Fruit fly (Drosophila melanogaster): ENCODE results near the gene Cht5.
A peak's percentile ranks its signal among the peaks of the same experiment; 100 is the strongest.

Cht5 gene

DNA sequence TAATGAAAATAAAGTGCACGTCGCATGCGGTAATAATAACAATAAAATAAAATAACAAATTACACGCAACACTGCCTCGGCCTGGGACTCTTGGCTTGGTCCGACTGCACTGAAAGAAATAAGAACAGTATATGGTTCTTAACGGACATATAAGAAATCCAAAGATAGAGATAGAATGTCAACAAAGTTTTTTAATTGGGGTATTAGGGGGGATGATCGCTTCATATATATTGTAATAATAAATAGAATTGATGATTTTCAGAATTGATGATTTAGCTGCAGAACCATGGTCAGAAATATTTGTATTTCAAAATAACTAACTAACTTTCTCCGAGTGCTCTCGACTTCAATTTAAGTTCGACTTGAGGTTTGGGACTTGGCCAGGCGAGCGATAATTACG is 28.7 kb downstream of the Cht5 start:
- TF ChIP-seq Blimp-1 (GFP tag; optimal IDR thresholded peaks at IDR 0.05) (peak; percentile 65), dac (GFP tag; optimal IDR thresholded peaks at IDR 0.05) (peak; percentile 59), Eip93F (GFP tag; optimal IDR thresholded peaks at IDR 0.05) (peak; percentile 59), CG11902 (GFP tag; optimal IDR thresholded peaks at IDR 0.05) (peak; percentile 35), Met (GFP tag; optimal IDR thresholded peaks at IDR 0.05) (peak; percentile 88), eg (GFP tag; IDR thresholded peaks at IDR 0.05) (peak; percentile 67), CG6163 (GFP tag; IDR thresholded peaks at IDR 0.05) (peak; percentile 59), acj6 (GFP tag; optimal IDR thresholded peaks at IDR 0.05) (peak; percentile 79), fd59A (GFP tag; optimal IDR thresholded peaks at IDR 0.05) (no peak), fkh (GFP tag; optimal IDR thresholded peaks at IDR 0.05) (no peak), CG4318 (GFP tag; optimal IDR thresholded peaks at IDR 0.05) (peak; percentile 80), Hr4 (GFP tag; optimal IDR thresholded peaks at IDR 0.05) (peak; percentile 72), CG6792 (GFP tag; optimal IDR thresholded peaks at IDR 0.05) (peak; percentile 81), Hr39 (GFP tag; optimal IDR thresholded peaks at IDR 0.05) (peak; percentile 60), CG11762 (GFP tag; optimal IDR thresholded peaks at IDR 0.05; ENCODE audit: insufficient read depth) (peak; percentile 59), vri (GFP tag; optimal IDR thresholded peaks at IDR 0.05) (peak; percentile 11), Ets21C (GFP tag; optimal IDR thresholded peaks at IDR 0.05) (peak; percentile 57), CG11294 (GFP tag; IDR thresholded peaks at IDR 0.05) (no peak), Sox15 (GFP tag; optimal IDR thresholded peaks at IDR 0.05) (peak; percentile 37), Sox102F (GFP tag; optimal IDR thresholded peaks at IDR 0.05) (peak; percentile 79), fd85E (GFP tag; optimal IDR thresholded peaks at IDR 0.05) (peak; percentile 30), CG6808 (GFP tag; optimal IDR thresholded peaks at IDR 0.05) (no peak), CG34406 (GFP tag; optimal IDR thresholded peaks at IDR 0.05) (peak; percentile 75), CG15336 (GFP tag; IDR thresholded peaks at IDR 0.05) (peak; percentile 78), CG10669 (GFP tag; optimal IDR thresholded peaks at IDR 0.05) (no peak), svp (GFP tag) (peak; percentile 93), pdm3 (GFP tag; optimal IDR thresholded peaks at IDR 0.05) (peak; percentile 65), Gug (GFP tag; IDR thresholded peaks at IDR 0.05) (peak; percentile 48), dsx (GFP tag; optimal IDR thresholded peaks at IDR 0.05; ENCODE audit: poor library complexity, severe bottlenecking) (no peak), CG8319 (GFP tag; optimal IDR thresholded peaks at IDR 0.05) (peak; percentile 47), Eip78C (GFP tag) (peak; percentile 92), topi (GFP tag; optimal IDR thresholded peaks at IDR 0.05) (peak; percentile 80), OdsH (GFP tag; optimal IDR thresholded peaks at IDR 0.05) (peak; percentile 81), CG8119 (GFP tag; IDR thresholded peaks at IDR 0.05) (peak; percentile 75), Lpt (GFP tag; optimal IDR thresholded peaks at IDR 0.05) (peak; percentile 57), CG9139 (GFP tag; optimal IDR thresholded peaks at IDR 0.05) (no peak), CG7368 (GFP tag; optimal IDR thresholded peaks at IDR 0.05) (peak; percentile 42), CG8632 (GFP tag; optimal IDR thresholded peaks at IDR 0.05) (peak; percentile 69), Hr38 (GFP tag; optimal IDR thresholded peaks at IDR 0.05) (no peak), salr (GFP tag; optimal IDR thresholded peaks at IDR 0.05) (peak in 1 of 2 experiments; percentile 84), CG16779 (tag; optimal IDR thresholded peaks at IDR 0.05) (peak; percentile 20), Smox (GFP tag; optimal IDR thresholded peaks at IDR 0.05) (peak; percentile 83), CG31627 (GFP tag; optimal IDR thresholded peaks at IDR 0.05) (peak; percentile 61), cyc (GFP tag; optimal IDR thresholded peaks at IDR 0.05) (peak; percentile 80), lz (GFP tag; optimal IDR thresholded peaks at IDR 0.05) (peak; percentile 78), CG10631 (GFP tag; optimal IDR thresholded peaks at IDR 0.05) (peak; percentile 60), achi (GFP tag; optimal IDR thresholded peaks at IDR 0.05) (peak; percentile 81), ss (GFP tag; optimal IDR thresholded peaks at IDR 0.05) (no peak), Eip75B (GFP tag; optimal IDR thresholded peaks at IDR 0.05) (peak; percentile 67), CG32006 (GFP tag; optimal IDR thresholded peaks at IDR 0.05) (peak; percentile 90), Sox14 (GFP tag; optimal IDR thresholded peaks at IDR 0.05) (peak; percentile 71), CG6854 (GFP tag; optimal IDR thresholded peaks at IDR 0.05) (peak; percentile 54), Ets96B (tag; optimal IDR thresholded peaks at IDR 0.05) (no peak)

Data from whole organism, prepupa.